Worm (Caenorhabditis elegans): ENCODE results near the gene F35E12.2.
A peak's percentile ranks its signal among the peaks of the same experiment; 100 is the strongest.

Gene F35E12.2

DNA sequence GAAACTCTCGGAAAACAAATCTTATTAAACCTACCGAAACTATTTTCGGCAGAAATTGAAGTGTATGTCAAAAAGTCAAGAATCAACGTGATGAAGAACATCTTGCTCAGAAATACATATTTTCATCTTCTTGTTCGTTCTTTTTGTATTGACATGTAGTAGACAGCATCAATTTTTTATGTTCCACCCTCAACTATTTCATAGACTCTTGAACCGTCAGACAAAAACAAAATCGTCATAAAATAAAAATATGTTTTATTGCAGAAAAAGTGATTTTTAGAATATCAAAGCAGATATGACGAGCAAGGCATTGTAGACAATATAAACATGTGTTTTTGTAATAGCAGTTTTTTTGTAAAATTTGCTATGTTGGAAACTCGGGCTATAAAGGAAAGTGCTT lies at the start of gene F35E12.2:
TSS of gene F35E12.2 (minus strand) at position 101 of the 400 bp plus-strand sequence.
- TF ChIP-seq ceh-8 (GFP tag; optimal IDR thresholded peaks at IDR 0.05) = no peak

ce11 chrV:13771209-13771608 lies 46.5 kb upstream of the F35E12.2 start, which contains the start of gene F20G2.5:
F20G2.5 (plus strand) TSS chrV:13771509.
- TF ChIP-seq irx-1 (tag; optimal IDR thresholded peaks at IDR 0.05) (no peak), mab-9 (GFP tag; IDR thresholded peaks at IDR 0.05) (no peak), nhr-19 (GFP tag; conservative IDR thresholded peaks at IDR 0.05) (no peak), nhr-11 (tag; optimal IDR thresholded peaks at IDR 0.05) (no peak), elt-2 (tag; optimal IDR thresholded peaks at IDR 0.05) (peak; percentile 22)

DNA sequence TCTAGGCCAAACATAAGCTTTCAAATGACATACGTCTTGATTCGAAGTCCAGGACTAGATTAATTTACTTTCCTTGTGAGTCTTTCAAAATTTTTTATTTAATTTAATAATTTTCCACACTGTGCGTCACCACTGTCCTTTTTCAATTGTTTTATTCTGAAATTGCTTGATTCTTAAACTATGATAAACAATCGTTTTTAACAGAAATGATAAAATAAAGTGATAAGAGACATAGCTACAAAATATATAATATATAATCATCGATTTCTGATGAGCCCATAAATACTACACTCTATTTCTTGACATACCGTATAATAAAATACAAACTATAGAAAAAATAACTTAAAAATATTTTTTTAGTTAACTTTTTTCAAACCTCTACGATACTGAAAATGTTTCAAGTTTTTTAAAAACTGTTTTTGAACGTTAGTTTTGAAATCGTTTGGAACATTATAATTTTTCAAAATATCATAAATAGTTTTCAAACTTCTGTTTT lies 44.3 kb upstream of the F35E12.2 start, which contains the start of gene nas-24:
TSS of gene nas-24 (plus strand) at position 446 of the 496 bp plus-strand sequence.
- TF ChIP-seq aha-1 (tag; optimal IDR thresholded peaks at IDR 0.05) = no peak
- peak; percentile 23 for TF ChIP-seq elt-2 (tag; optimal IDR thresholded peaks at IDR 0.05)

ce11 chrV:13768388-13768787 lies 43.7 kb upstream of the F35E12.2 start, which contains the start of gene F20G2.3:
F20G2.3 (minus strand) TSS chrV:13768488.
- TF ChIP-seq blmp-1 (tag; optimal IDR thresholded peaks at IDR 0.05) = peak; percentile 25
- no peak for TF ChIP-seq C04F5.9 (tag; optimal IDR thresholded peaks at IDR 0.05)

ce11 chrV:13763723-13764122 lies 39.0 kb upstream of the F35E12.2 start:
- TF ChIP-seq nhr-71 (tag; optimal IDR thresholded peaks at IDR 0.05) = peak; percentile 70
- TF ChIP-seq fkh-8 (tag; optimal IDR thresholded peaks at IDR 0.05) = peak; percentile 91
- no peak for TF ChIP-seq F16B12.6 (tag; optimal IDR thresholded peaks at IDR 0.05)
- TF ChIP-seq fos-1 (tag; optimal IDR thresholded peaks at IDR 0.05) = no peak
- TF ChIP-seq grh-1 (GFP tag; IDR thresholded peaks at IDR 0.05) = no peak
- no peak for TF ChIP-seq nhr-11 (tag; optimal IDR thresholded peaks at IDR 0.05)
- peak; percentile 56 for TF ChIP-seq nhr-47 (tag; optimal IDR thresholded peaks at IDR 0.05)
- TF ChIP-seq ceh-88 (GFP tag; IDR thresholded peaks at IDR 0.05) = no peak
- TF ChIP-seq fkh-10 (GFP tag; optimal IDR thresholded peaks at IDR 0.05) = peak; percentile 0
- no peak for TF ChIP-seq ceh-8 (GFP tag; optimal IDR thresholded peaks at IDR 0.05)
- no peak for TF ChIP-seq pag-3 (tag; optimal IDR thresholded peaks at IDR 0.05; ENCODE audit: borderline replicate concordance, insufficient read depth)
- TF ChIP-seq alr-1 (tag; optimal IDR thresholded peaks at IDR 0.05; ENCODE audit: borderline replicate concordance) = no peak
- TF ChIP-seq ztf-4 (tag; optimal IDR thresholded peaks at IDR 0.05) = no peak
- TF ChIP-seq rnt-1 (tag; optimal IDR thresholded peaks at IDR 0.05) = no peak
- TF ChIP-seq snpc-4 (tag; optimal IDR thresholded peaks at IDR 0.05) = no peak
- TF ChIP-seq Y116A8C.19 (tag; optimal IDR thresholded peaks at IDR 0.05; ENCODE audit: borderline replicate concordance) = no peak
- TF ChIP-seq lsy-2 (tag; optimal IDR thresholded peaks at IDR 0.05) = peak in 1 of 2 experiments; percentile 5
- peak; percentile 11 for TF ChIP-seq swsn-7 (tag; optimal IDR thresholded peaks at IDR 0.05)
- no peak for TF ChIP-seq unc-98 (GFP tag; IDR thresholded peaks at IDR 0.05)
- no peak for TF ChIP-seq unc-30 (tag; optimal IDR thresholded peaks at IDR 0.05)
- TF ChIP-seq pax-3 (tag; optimal IDR thresholded peaks at IDR 0.05) = peak; percentile 56
- TF ChIP-seq ces-1 (GFP tag; optimal IDR thresholded peaks at IDR 0.05) = no peak
- TF ChIP-seq lin-14 (GFP tag; optimal IDR thresholded peaks at IDR 0.05) = peak; percentile 42
- TF ChIP-seq dpl-1 (GFP tag; optimal IDR thresholded peaks at IDR 0.05) = no peak
- TF ChIP-seq isw-1 (GFP tag; IDR thresholded peaks at IDR 0.05) = no peak
